Fruit fly (Drosophila melanogaster) whole organism, embryonic: ENCODE data around the gene CG32276.

Experiments
- B-H1 ChIP-seq: fragments of 200-800 bp; sonication (Bioruptor generic); IDR thresholded peaks from 3 replicates; pipeline ENCODE4 v1.3.6; 2022; ENCODE audit warnings: missing biosample characterization, missing genetic modification characterization
- B-H2 ChIP-seq: fragments of 200-800 bp; sonication (Bioruptor generic); optimal IDR thresholded peaks from 2 replicates; lab custom pipeline; 2018; ENCODE audit warnings: missing biosample characterization, mild to moderate bottlenecking, missing genetic modification characterization
- CG10321 ChIP-seq: fragments of 200-800 bp; sonication (Bioruptor generic); IDR thresholded peaks from 2 replicates; pipeline ENCODE4 v1.3.6; 2022; ENCODE audit warnings: missing biosample characterization, missing genetic modification characterization
- CG11093 ChIP-seq: fragments of 200-800 bp; sonication (Bioruptor generic); IDR thresholded peaks from 3 replicates; pipeline ENCODE4 v1.3.6; 2022; ENCODE audit warnings: missing biosample characterization, missing genetic modification characterization
- CG11456 ChIP-seq: fragments of 200-800 bp; sonication (Bioruptor generic); IDR thresholded peaks from 3 replicates; pipeline ENCODE4 v1.3.6; 2022; ENCODE audit warnings: missing biosample characterization, missing genetic modification characterization
- CG11696 ChIP-seq: fragments of 200-800 bp; sonication (Bioruptor generic); IDR thresholded peaks from 2 replicates; pipeline ENCODE4 v1.3.6; 2022; ENCODE audit warnings: missing biosample characterization, missing genetic modification characterization
- CG12071 ChIP-seq: fragments of 200-800 bp; sonication (Bioruptor generic); optimal IDR thresholded peaks from 3 replicates; lab custom pipeline; 2018; ENCODE audit warnings: missing biosample characterization, mild to moderate bottlenecking, missing genetic modification characterization
- CG12155 ChIP-seq: fragments of 200-800 bp; sonication (Bioruptor generic); optimal IDR thresholded peaks from 3 replicates; lab custom pipeline; 2016; ENCODE audit warnings: missing biosample characterization, missing genetic modification characterization
- CG12391 ChIP-seq: fragments of 200-800 bp; sonication (Bioruptor generic); optimal IDR thresholded peaks from 3 replicates; lab custom pipeline; 2018; ENCODE audit warnings: missing biosample characterization, mild to moderate bottlenecking, missing genetic modification characterization, moderate library complexity
- CG1603 ChIP-seq: fragments of 200-800 bp; sonication (Bioruptor generic); optimal IDR thresholded peaks from 2 replicates; lab custom pipeline; 2019; ENCODE audit warnings: missing biosample characterization, mild to moderate bottlenecking, missing genetic modification characterization, moderate library complexity
- CG16813 ChIP-seq: fragments of 200-800 bp; sonication (Bioruptor generic); IDR thresholded peaks from 3 replicates; pipeline ENCODE4 v1.3.6; 2022; ENCODE audit warnings: missing biosample characterization, missing genetic modification characterization; ENCODE audit not compliant: partially characterized antibody
- CG17186 ChIP-seq: fragments of 200-800 bp; sonication (Bioruptor generic); optimal IDR thresholded peaks from 3 replicates; lab custom pipeline; 2017; ENCODE audit warnings: missing biosample characterization, missing genetic modification reagents, missing genetic modification characterization
- CG17361 ChIP-seq: fragments of 200-800 bp; sonication (Bioruptor generic); IDR thresholded peaks from 3 replicates; pipeline ENCODE4 v1.3.6; 2022; ENCODE audit warnings: missing biosample characterization, missing genetic modification characterization
- CG2120 ChIP-seq: fragments of 200-800 bp; sonication (Bioruptor generic); optimal IDR thresholded peaks from 3 replicates; lab custom pipeline; 2016; ENCODE audit warnings: missing biosample characterization, missing genetic modification characterization
- CG2129 ChIP-seq: fragments of 200-800 bp; sonication (Bioruptor generic); IDR thresholded peaks from 2 replicates; pipeline ENCODE4 v1.3.6; 2022; ENCODE audit warnings: missing biosample characterization, missing genetic modification characterization; ENCODE audit not compliant: partially characterized antibody
- CG30020 ChIP-seq: fragments of 200-800 bp; optimal IDR thresholded peaks from 2 replicates; lab custom pipeline; 2019; ENCODE audit warnings: missing biosample characterization, mild to moderate bottlenecking, missing genetic modification characterization, moderate library complexity
- CG33557 ChIP-seq: fragments of 200-800 bp; sonication (Bioruptor generic); optimal IDR thresholded peaks from 2 replicates; lab custom pipeline; 2019; ENCODE audit warnings: missing biosample characterization, mild to moderate bottlenecking, missing genetic modification characterization, moderate library complexity
- CG4424 ChIP-seq: fragments of 200-800 bp; sonication (Bioruptor generic); optimal IDR thresholded peaks from 3 replicates; lab custom pipeline; 2016; ENCODE audit warnings: missing biosample characterization, missing genetic modification characterization
- CG6175 ChIP-seq: fragments of 200-800 bp; sonication (Bioruptor generic); IDR thresholded peaks from 3 replicates; pipeline ENCODE4 v1.3.6; 2022; ENCODE audit warnings: missing biosample characterization, missing genetic modification characterization
- CG6654 ChIP-seq: fragments of 200-800 bp; sonication (Bioruptor generic); optimal IDR thresholded peaks from 2 replicates; lab custom pipeline; 2017; ENCODE audit warnings: missing biosample characterization, mild to moderate bottlenecking, missing genetic modification characterization
- CG8924 ChIP-seq: fragments of 200-800 bp; optimal IDR thresholded peaks from 3 replicates; lab custom pipeline; 2019; ENCODE audit warnings: missing biosample characterization, mild to moderate bottlenecking, missing genetic modification characterization, moderate library complexity
- CG9437 ChIP-seq: fragments of 200-800 bp; sonication (Bioruptor generic); optimal IDR thresholded peaks from 2 replicates; lab custom pipeline; 2018; ENCODE audit warnings: missing biosample characterization, mild to moderate bottlenecking, missing genetic modification characterization
- Camta ChIP-seq: fragments of 200-800 bp; sonication (Bioruptor generic); optimal IDR thresholded peaks from 2 replicates; lab custom pipeline; 2016; ENCODE audit warnings: missing biosample characterization, missing genetic modification characterization
- Ets97D ChIP-seq: fragments of 200-800 bp; sonication (Bioruptor generic); optimal IDR thresholded peaks from 3 replicates; lab custom pipeline; 2016; ENCODE audit warnings: missing biosample characterization, missing genetic modification characterization
- Hand ChIP-seq: fragments of 200-800 bp; sonication (Bioruptor generic); optimal IDR thresholded peaks from 2 replicates; lab custom pipeline; 2017; ENCODE audit warnings: mild to moderate bottlenecking, missing biosample characterization, missing genetic modification reagents, missing genetic modification characterization
- HmgZ ChIP-seq: fragments of 200-800 bp; sonication (Bioruptor generic); optimal IDR thresholded peaks from 2 replicates; lab custom pipeline; 2018; ENCODE audit warnings: missing biosample characterization, mild to moderate bottlenecking, missing genetic modification characterization
- Hr3 ChIP-seq: fragments of 200-800 bp; sonication (Bioruptor generic); optimal IDR thresholded peaks from 3 replicates; lab custom pipeline; 2016; ENCODE audit warnings: missing biosample characterization, missing genetic modification characterization
- Hsf ChIP-seq: fragments of 200-800 bp; sonication (Bioruptor generic); optimal IDR thresholded peaks from 3 replicates; lab custom pipeline; 2016; ENCODE audit warnings: missing biosample characterization, missing genetic modification characterization
- NC2α ChIP-seq: fragments of 200-800 bp; sonication (Bioruptor generic); optimal IDR thresholded peaks from 2 replicates; lab custom pipeline; 2016; ENCODE audit warnings: missing biosample characterization, missing genetic modification characterization
- Neu2 ChIP-seq: fragments of 200-800 bp; sonication (Bioruptor generic); optimal IDR thresholded peaks from 3 replicates; lab custom pipeline; 2016; ENCODE audit warnings: missing biosample characterization, missing genetic modification characterization, borderline replicate concordance
- Spps ChIP-seq: fragments of 200-800 bp; sonication (Bioruptor generic); optimal IDR thresholded peaks from 2 replicates; lab custom pipeline; 2018; ENCODE audit warnings: missing biosample characterization, mild to moderate bottlenecking, missing genetic modification characterization
- TFAM ChIP-seq: fragments of 200-800 bp; sonication (Bioruptor generic); optimal IDR thresholded peaks from 2 replicates; lab custom pipeline; 2017; ENCODE audit warnings: missing biosample characterization, missing genetic modification characterization, inconsistent platforms
- ab ChIP-seq: fragments of 200-800 bp; sonication (Bioruptor generic); optimal IDR thresholded peaks from 2 replicates; lab custom pipeline; 2016; ENCODE audit warnings: missing biosample characterization, missing genetic modification characterization
- aop ChIP-seq: fragments of 200-800 bp; sonication (Bioruptor generic); IDR thresholded peaks from 2 replicates; pipeline ENCODE4 v1.3.6; 2022; ENCODE audit warnings: missing biosample characterization, missing genetic modification characterization
- ara ChIP-seq: fragments of 200-800 bp; sonication (Bioruptor generic); IDR thresholded peaks from 2 replicates; pipeline ENCODE4 v1.3.6; 2022; ENCODE audit warnings: missing biosample characterization, missing genetic modification characterization
- bab2 ChIP-seq: fragments of 200-800 bp; sonication (Bioruptor generic); optimal IDR thresholded peaks from 2 replicates; lab custom pipeline; 2016; ENCODE audit warnings: missing biosample characterization, missing genetic modification characterization
- chif ChIP-seq, 2 experiments: fragments of 200-800 bp; sonication (Bioruptor generic); optimal IDR thresholded peaks; 3 replicates each; lab custom pipeline; 2016; ENCODE audit warnings: missing biosample characterization in 2 of 2, missing genetic modification characterization in 2 of 2
- cwo ChIP-seq: fragments of 200-800 bp; sonication (Bioruptor generic); optimal IDR thresholded peaks from 3 replicates; lab custom pipeline; 2017; ENCODE audit warnings: missing biosample characterization, missing genetic modification characterization, mild to moderate bottlenecking, moderate library complexity, missing genetic modification reagents
- her ChIP-seq: fragments of 200-800 bp; sonication (Bioruptor generic); optimal IDR thresholded peaks from 2 replicates; lab custom pipeline; 2016; ENCODE audit warnings: missing biosample characterization, missing genetic modification characterization
- inv ChIP-seq: fragments of 200-800 bp; sonication (Bioruptor generic); IDR thresholded peaks from 2 replicates; pipeline ENCODE4 v1.3.6; 2022; ENCODE audit warnings: missing biosample characterization, missing genetic modification characterization; ENCODE audit not compliant: partially characterized antibody
- kay ChIP-seq: fragments of 200-800 bp; sonication (Bioruptor generic); optimal IDR thresholded peaks from 2 replicates; lab custom pipeline; 2016; ENCODE audit warnings: missing biosample characterization, missing genetic modification characterization
- lilli ChIP-seq: fragments of 200-800 bp; sonication (Bioruptor generic); optimal IDR thresholded peaks from 3 replicates; lab custom pipeline; 2016; ENCODE audit warnings: missing biosample characterization, missing genetic modification characterization
- lmd ChIP-seq: fragments of 200-800 bp; sonication (Bioruptor generic); IDR thresholded peaks from 2 replicates; pipeline ENCODE4 v1.3.6; 2022; ENCODE audit warnings: missing biosample characterization, missing genetic modification characterization
- nom ChIP-seq: fragments of 200-800 bp; sonication (Bioruptor generic); optimal IDR thresholded peaks from 2 replicates; lab custom pipeline; 2017; ENCODE audit warnings: missing biosample characterization, missing genetic modification characterization, mild to moderate bottlenecking, moderate library complexity, missing genetic modification reagents
- tna ChIP-seq: fragments of 200-800 bp; sonication (Bioruptor generic); IDR thresholded peaks from 2 replicates; pipeline ENCODE4 v1.3.6; 2022; ENCODE audit warnings: missing biosample characterization, missing genetic modification characterization; ENCODE audit not compliant: partially characterized antibody
- wdn ChIP-seq: fragments of 200-800 bp; sonication (Bioruptor generic); IDR thresholded peaks from 2 replicates; pipeline ENCODE4 v1.3.6; 2022; ENCODE audit warnings: missing biosample characterization, missing genetic modification characterization
- zen2 ChIP-seq: fragments of 200-800 bp; sonication (Bioruptor generic); IDR thresholded peaks from 3 replicates; pipeline ENCODE4 v1.3.6; 2022; ENCODE audit warnings: missing biosample characterization, missing genetic modification characterization; ENCODE audit not compliant: partially characterized antibody

Gene CG32276

DNA sequence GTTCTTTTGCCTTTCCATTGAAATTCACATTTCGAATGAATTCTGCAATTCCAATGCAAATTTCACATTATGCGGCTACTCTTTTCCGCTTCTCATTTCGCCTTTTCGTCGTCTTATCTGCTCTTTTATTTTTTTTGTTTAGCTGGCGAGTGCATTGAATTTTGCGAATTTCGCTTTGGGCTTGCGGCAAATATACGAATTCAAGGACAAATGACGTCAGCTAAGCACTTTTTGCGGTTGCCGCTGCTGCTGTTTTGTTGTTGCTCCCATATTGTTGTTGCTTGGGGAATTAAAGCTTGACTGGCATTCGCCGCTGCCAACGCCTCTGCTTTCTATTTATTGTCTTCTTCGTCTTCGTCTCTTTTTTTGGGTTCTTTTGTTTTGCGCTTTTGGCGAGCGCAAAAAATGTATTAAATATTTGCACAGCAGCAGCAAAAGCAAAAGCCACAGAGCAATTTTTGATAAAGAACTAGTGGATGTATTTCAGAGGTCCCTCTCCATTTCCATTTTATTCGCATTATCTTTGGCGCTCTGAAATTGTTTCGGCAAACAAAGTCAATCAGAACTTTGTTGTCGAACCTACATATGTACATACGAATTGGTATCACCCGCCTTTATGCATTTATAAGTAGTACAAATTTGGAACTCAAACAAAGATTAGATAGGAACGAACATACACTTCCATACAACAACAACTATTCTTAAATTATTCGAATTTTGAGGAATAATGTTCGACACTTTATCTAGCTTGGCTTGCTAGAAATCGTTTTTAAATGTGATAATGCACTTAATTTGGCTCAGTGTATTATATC is 41.1 kb upstream of the CG32276 start (continued):
- no peak for TF ChIP-seq lmd (GFP tag; lab: Robert Waterston, UW)
- TF ChIP-seq CG30020 (tag; lab: Kevin White, UChicago), result no peak
- TF ChIP-seq Spps, result no peak
- TF ChIP-seq HmgZ (tag; lab: Kevin White, UChicago), result peak; percentile 23
- no peak for TF ChIP-seq zen2
- TF ChIP-seq CG8924 (tag; lab: Kevin White, UChicago), result no peak
- no peak for TF ChIP-seq inv (GFP tag; lab: Robert Waterston, UW)
- no peak for TF ChIP-seq bab2
- no peak for TF ChIP-seq CG16813 (GFP tag; lab: Robert Waterston, UW)
- TF ChIP-seq chif (GFP tag; optimal IDR thresholded peaks at IDR 0.05; lab: Kevin White, UChicago), result no peak
- TF ChIP-seq CG6654 (GFP tag; lab: Kevin White, UChicago), result no peak

DNA sequence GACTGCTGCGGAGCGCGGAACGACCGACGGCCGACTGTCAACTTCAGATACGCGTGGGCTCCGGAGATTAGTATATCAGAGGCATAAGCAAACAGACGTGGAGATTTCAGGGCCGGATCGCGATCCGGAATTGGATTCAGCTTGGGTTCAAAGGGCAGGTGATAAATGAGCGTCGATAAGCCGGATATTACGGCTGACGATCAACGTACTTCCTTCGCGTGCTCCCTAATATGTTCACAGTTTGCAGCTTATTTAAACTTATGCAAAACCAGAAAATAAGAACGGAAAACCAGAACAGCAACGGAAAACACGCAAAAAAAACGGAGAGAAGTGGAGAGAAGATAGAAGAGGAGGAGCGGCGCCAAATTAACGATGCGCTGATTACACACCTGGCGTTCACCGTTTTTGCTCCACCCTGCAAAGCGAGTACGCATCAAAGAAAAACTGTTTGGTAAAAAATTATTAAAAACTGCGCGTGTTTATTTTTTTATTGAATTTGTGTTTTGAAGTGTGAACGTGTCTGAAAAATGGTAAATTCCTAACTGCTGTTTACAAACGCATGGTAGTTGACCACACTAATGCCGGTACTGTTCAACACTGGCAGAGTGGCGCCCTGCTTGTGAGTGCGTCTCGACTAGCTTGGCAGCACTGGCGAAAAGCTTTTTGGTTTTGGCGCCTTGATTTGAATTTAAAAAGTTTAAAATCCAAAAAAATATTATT is 40.3 kb upstream of the CG32276 start, which contains the start of gene CG17746:
Gene CG17746, minus strand, starts transcription at position 546 of the 720 bp plus-strand sequence.
- TF ChIP-seq Hand (GFP tag; lab: Kevin White, UChicago), result no peak
- no peak for TF ChIP-seq CG9437
- no peak for TF ChIP-seq cwo
- TF ChIP-seq CG12391 (tag; lab: Kevin White, UChicago), result peak; percentile 32
- no peak for TF ChIP-seq CG10321 (GFP tag; lab: Robert Waterston, UW)
- TF ChIP-seq CG4424 (GFP tag; lab: Kevin White, UChicago), result no peak
- no peak for TF ChIP-seq CG1603 (tag; lab: Kevin White, UChicago)
- peak; percentile 62 for TF ChIP-seq lilli (GFP tag; lab: Kevin White, UChicago)
- TF ChIP-seq ara (GFP tag; lab: Robert Waterston, UW), result no peak
- TF ChIP-seq CG33557 (GFP tag; lab: Kevin White, UChicago), result no peak
- peak; percentile 43 for TF ChIP-seq kay (GFP tag; lab: Kevin White, UChicago)
- peak; percentile 53 for TF ChIP-seq her (GFP tag; lab: Kevin White, UChicago)
- TF ChIP-seq CG17186 (GFP tag; lab: Kevin White, UChicago), result peak; percentile 83
- TF ChIP-seq CG12071, result no peak
- no peak for TF ChIP-seq CG6175 (GFP tag; lab: Robert Waterston, UW)
- TF ChIP-seq CG2129 (GFP tag; lab: Robert Waterston, UW), result no peak
- no peak for TF ChIP-seq ab (GFP tag; lab: Kevin White, UChicago)
- TF ChIP-seq B-H1 (GFP tag; lab: Robert Waterston, UW), result no peak
- no peak for TF ChIP-seq aop (GFP tag; lab: Robert Waterston, UW)
- no peak for TF ChIP-seq tna
- no peak for TF ChIP-seq NC2α (GFP tag; lab: Kevin White, UChicago)
- TF ChIP-seq wdn (GFP tag; lab: Robert Waterston, UW), result 0 out of 2 replicates have a peak, but pooled peaks have one; percentile 5
- no peak for TF ChIP-seq CG11093 (GFP tag; lab: Robert Waterston, UW)
- peak; percentile 41 for TF ChIP-seq Hr3 (GFP tag; lab: Kevin White, UChicago)
- no peak; the same call in 2 of the 3 replicates for TF ChIP-seq CG17361 (GFP tag; lab: Robert Waterston, UW)
- peak; percentile 90 for TF ChIP-seq Ets97D (GFP tag; lab: Kevin White, UChicago)
- TF ChIP-seq CG11696, result no peak
- TF ChIP-seq Neu2 (GFP tag; lab: Kevin White, UChicago), result no peak
- peak; percentile 67 for TF ChIP-seq B-H2 (GFP tag; lab: Kevin White, UChicago)
- TF ChIP-seq nom (GFP tag; lab: Kevin White, UChicago), result peak; percentile 57
- TF ChIP-seq CG2120 (GFP tag; lab: Kevin White, UChicago), result peak; percentile 76
- peak; percentile 42 for TF ChIP-seq CG12155 (GFP tag; lab: Kevin White, UChicago)
- no peak for TF ChIP-seq TFAM (GFP tag; lab: Kevin White, UChicago)
- peak; percentile 45 for TF ChIP-seq Hsf (GFP tag; lab: Kevin White, UChicago)
- no peak for TF ChIP-seq CG11456
- peak; percentile 48 for TF ChIP-seq Camta (GFP tag; lab: Kevin White, UChicago)
